Worm (Caenorhabditis elegans) whole organism, L4 larva: Measurements from ENCODE around the gene F15A4.2.

ENCODE experiments used
- D1046.2 ChIP-seq: fragments of 200-800 bp; sonication (Bioruptor generic); IDR thresholded peaks from 2 replicates; pipeline ENCODE4 v1.3.6; 2022; ENCODE audit warnings: missing genetic modification characterization, missing compliant biosample characterization
- T26A8.4 ChIP-seq: fragments of 200-800 bp; sonication (Bioruptor generic); IDR thresholded peaks from 2 replicates; pipeline ENCODE4 v1.3.6; 2022; ENCODE audit warnings: missing genetic modification characterization, missing compliant biosample characterization
- Y48G9A.11 ChIP-seq: fragments of 200-800 bp; sonication (Bioruptor generic); IDR thresholded peaks from 2 replicates; pipeline ENCODE4 v1.3.6; 2022; ENCODE audit warnings: missing genetic modification reagents, missing genetic modification characterization, missing compliant biosample characterization
- Y5F2A.4 ChIP-seq: fragments of 200-800 bp; sonication (Bioruptor generic); optimal IDR thresholded peaks from 2 replicates; lab custom pipeline; 2018; ENCODE audit warnings: mild to moderate bottlenecking, missing genetic modification characterization, missing compliant biosample characterization
- Y75B8A.6 ChIP-seq: fragments of 200-800 bp; sonication (Bioruptor generic); IDR thresholded peaks from 2 replicates; pipeline ENCODE4 v1.3.6; 2022; ENCODE audit warnings: missing genetic modification reagents, missing genetic modification characterization, missing compliant biosample characterization
- ZK546.5 ChIP-seq, 2 experiments: sonication (generic microtip); optimal IDR thresholded peaks; 2 replicates each; lab custom pipeline; 2017; ENCODE audit warnings: missing biosample characterization in 2 of 2, missing genetic modification characterization in 2 of 2
- attf-4 ChIP-seq: sonication (generic microtip); optimal IDR thresholded peaks from 3 replicates; lab custom pipeline; 2017; ENCODE audit warnings: missing biosample characterization, missing genetic modification characterization
- ceh-32 ChIP-seq: sonication (generic microtip); optimal IDR thresholded peaks from 2 replicates; lab custom pipeline; 2016; ENCODE audit warnings: mild to moderate bottlenecking, missing genetic modification characterization, missing compliant biosample characterization; ENCODE audit not compliant: poor library complexity
- ctbp-1 ChIP-seq: fragments of 200-800 bp; sonication (Bioruptor generic); IDR thresholded peaks from 2 replicates; pipeline ENCODE4 v1.3.6; 2022; ENCODE audit warnings: missing genetic modification reagents, missing genetic modification characterization, missing compliant biosample characterization
- daf-19 ChIP-seq: fragments of 200-800 bp; sonication (Bioruptor generic); conservative IDR thresholded peaks from 2 replicates; pipeline ENCODE4 v1.3.6; 2022; ENCODE audit warnings: missing genetic modification characterization, missing compliant biosample characterization
- dmd-6 ChIP-seq: fragments of 200-800 bp; sonication (Bioruptor generic); IDR thresholded peaks from 2 replicates; pipeline ENCODE4 v1.3.6; 2022; ENCODE audit warnings: missing genetic modification reagents, missing genetic modification characterization, missing compliant biosample characterization
- dmd-8 ChIP-seq: fragments of 200-800 bp; sonication (Bioruptor generic); IDR thresholded peaks from 2 replicates; pipeline ENCODE4 v1.3.6; 2022; ENCODE audit warnings: missing genetic modification characterization, missing compliant biosample characterization
- dmd-9 ChIP-seq: fragments of 200-800 bp; sonication (Bioruptor generic); IDR thresholded peaks from 2 replicates; pipeline ENCODE4 v1.3.6; 2022; ENCODE audit warnings: missing genetic modification reagents, missing genetic modification characterization, missing compliant biosample characterization
- duxl-1 ChIP-seq: sonication (generic microtip); optimal IDR thresholded peaks from 2 replicates; lab custom pipeline; 2016; ENCODE audit warnings: mild to moderate bottlenecking, missing genetic modification characterization, moderate library complexity, missing compliant biosample characterization; ENCODE audit not compliant: poor library complexity
- dve-1 ChIP-seq: sonication (generic microtip); optimal IDR thresholded peaks from 2 replicates; lab custom pipeline; 2017; ENCODE audit warnings: antibody characterized with exemption, mild to moderate bottlenecking, missing genetic modification characterization, missing compliant biosample characterization; ENCODE audit not compliant: insufficient read depth
- fkh-10 ChIP-seq: fragments of 150-350 bp; optimal IDR thresholded peaks from 2 replicates; lab custom pipeline; 2014; ENCODE audit warnings: missing biosample characterization, missing genetic modification reagents, missing genetic modification characterization
- hif-1 ChIP-seq, 2 experiments: sonication (generic microtip); optimal IDR thresholded peaks; 2 replicates each; lab custom pipeline; 2016 to 2017; ENCODE audit warnings: missing compliant biosample characterization in 2 of 2, missing genetic modification characterization in 2 of 2, missing genetic modification reagents in 2 of 2, missing genotype in 2 of 2, mild to moderate bottlenecking in 1 of 2
- hmg-1.1 ChIP-seq: fragments of 200-800 bp; sonication (Bioruptor generic); IDR thresholded peaks from 2 replicates; pipeline ENCODE4 v1.3.6; 2022; ENCODE audit warnings: missing genetic modification reagents, missing genetic modification characterization, missing compliant biosample characterization
- jun-1 ChIP-seq: fragments of 150-350 bp; optimal IDR thresholded peaks from 2 replicates; lab custom pipeline; 2014; ENCODE audit warnings: missing biosample characterization, missing genetic modification reagents, missing genetic modification characterization
- lin-38 ChIP-seq: fragments of 200-800 bp; sonication (Bioruptor generic); IDR thresholded peaks from 2 replicates; pipeline ENCODE4 v1.3.6; 2022; ENCODE audit warnings: missing genetic modification reagents, missing genetic modification characterization, missing compliant biosample characterization
- madf-5 ChIP-seq, 2 experiments: fragments of 200-800 bp; sonication (Bioruptor generic); IDR thresholded peaks; 2 replicates each; pipeline ENCODE4 v1.3.6; 2022; ENCODE audit warnings: missing compliant biosample characterization in 2 of 2, missing genetic modification characterization in 2 of 2
- mxl-2 ChIP-seq: fragments of 200-800 bp; sonication (Bioruptor generic); conservative IDR thresholded peaks from 2 replicates; pipeline ENCODE4 v1.3.6; 2022; ENCODE audit warnings: missing genetic modification reagents, missing genetic modification characterization, missing compliant biosample characterization
- mxl-3 ChIP-seq: fragments of 200-800 bp; sonication (Bioruptor generic); optimal IDR thresholded peaks from 2 replicates; lab custom pipeline; 2018; ENCODE audit warnings: mild to moderate bottlenecking, missing genetic modification characterization, missing compliant biosample characterization
- nhr-10 ChIP-seq: fragments of 150-350 bp; optimal IDR thresholded peaks from 2 replicates; lab custom pipeline; 2014; ENCODE audit warnings: missing biosample characterization, missing genetic modification characterization
- nhr-102 ChIP-seq: sonication (generic microtip); optimal IDR thresholded peaks from 2 replicates; lab custom pipeline; 2016; ENCODE audit warnings: mild to moderate bottlenecking, missing genetic modification characterization, moderate library complexity, missing compliant biosample characterization
- nhr-111 ChIP-seq: fragments of 200-800 bp; sonication (Bioruptor generic); optimal IDR thresholded peaks from 2 replicates; lab custom pipeline; 2018; ENCODE audit warnings: mild to moderate bottlenecking, missing genetic modification characterization, missing compliant biosample characterization
- nhr-237 ChIP-seq: sonication (generic microtip); optimal IDR thresholded peaks from 2 replicates; lab custom pipeline; 2017; ENCODE audit warnings: missing biosample characterization, missing genetic modification characterization
- nhr-41 ChIP-seq: fragments of 200-800 bp; sonication (Bioruptor generic); IDR thresholded peaks from 2 replicates; pipeline ENCODE4 v1.3.6; 2022; ENCODE audit warnings: missing genetic modification reagents, missing genetic modification characterization, missing compliant biosample characterization
- nhr-48 ChIP-seq: sonication (generic microtip); optimal IDR thresholded peaks from 2 replicates; lab custom pipeline; 2016; ENCODE audit warnings: mild to moderate bottlenecking, missing genetic modification characterization, missing compliant biosample characterization
- nhr-77 ChIP-seq: fragments of 150-350 bp; optimal IDR thresholded peaks from 2 replicates; lab custom pipeline; 2014; ENCODE audit warnings: missing biosample characterization, missing genetic modification characterization
- pha-4 ChIP-seq, 2 experiments: fragments of 150-350 bp in 1 of 2; fragments of 200-800 bp in 1 of 2; sonication (Bioruptor generic) in 1 of 2; IDR thresholded peaks in 1 of 2; optimal IDR thresholded peaks in 1 of 2; 2 replicates each; pipeline versions ENCODE4 v1.3.6 to Lab custom; 2014 to 2022; ENCODE audit warnings: missing genetic modification characterization in 2 of 2, missing genetic modification reagents in 2 of 2, missing biosample characterization in 1 of 2, missing compliant biosample characterization in 1 of 2
- pqm-1 ChIP-seq: sonication (generic microtip); optimal IDR thresholded peaks from 2 replicates; lab custom pipeline; 2017; ENCODE audit warnings: missing biosample characterization, missing genetic modification characterization
- saeg-2 ChIP-seq: fragments of 200-800 bp; sonication (Bioruptor generic); IDR thresholded peaks from 2 replicates; pipeline ENCODE4 v1.3.6; 2022; ENCODE audit warnings: missing genetic modification reagents, missing genetic modification characterization, missing compliant biosample characterization
- skn-1 ChIP-seq: fragments of 150-350 bp; optimal IDR thresholded peaks from 2 replicates; lab custom pipeline; 2014; ENCODE audit warnings: missing biosample characterization, missing genetic modification characterization
- spr-3 ChIP-seq: fragments of 200-800 bp; sonication (Bioruptor generic); optimal IDR thresholded peaks from 2 replicates; lab custom pipeline; 2018; ENCODE audit warnings: mild to moderate bottlenecking, missing genetic modification characterization, missing compliant biosample characterization
- tra-1 ChIP-seq: fragments of 200-800 bp; sonication (Bioruptor generic); IDR thresholded peaks from 2 replicates; pipeline ENCODE4 v1.3.6; 2022; ENCODE audit warnings: missing genetic modification reagents, missing genetic modification characterization, missing compliant biosample characterization
- unc-130 ChIP-seq: sonication (generic microtip); optimal IDR thresholded peaks from 2 replicates; lab custom pipeline; 2016; ENCODE audit warnings: missing genetic modification reagents, missing genetic modification characterization, missing compliant biosample characterization
- unc-62 ChIP-seq, 3 experiments: fragments of 150-350 bp in 1 of 3; sonication (generic microtip); optimal IDR thresholded peaks in 2 of 3; peaks in 1 of 3; 1 replicate in 1 of 3; 2 replicates in 2 of 3; lab custom pipeline; 2014 to 2017; ENCODE audit warnings: missing biosample characterization in 3 of 3, missing genetic modification characterization in 3 of 3, missing genetic modification reagents in 3 of 3, missing genotype in 1 of 3
- vab-7 ChIP-seq: fragments of 200-800 bp; sonication (Bioruptor generic); IDR thresholded peaks from 2 replicates; pipeline ENCODE4 v1.3.6; 2022; ENCODE audit warnings: missing genetic modification reagents, missing genetic modification characterization, missing compliant biosample characterization
- zip-2 ChIP-seq: fragments of 150-350 bp; optimal IDR thresholded peaks from 2 replicates; lab custom pipeline; 2014; ENCODE audit warnings: missing biosample characterization, missing genetic modification characterization

Gene F15A4.2

ce11 chrII:12462244-12462643, at the start of gene F15A4.2:
TSS of gene F15A4.2 (plus strand) at chrII:12462544.
- no peak for TF ChIP-seq nhr-111
- no peak for TF ChIP-seq tra-1
- TF ChIP-seq Y48G9A.11 (GFP tag; lab: Robert Waterston, UW) = no peak
- TF ChIP-seq pha-4 (GFP tag; IDR thresholded peaks at IDR 0.05; lab: Robert Waterston, UW) = no peak
- no peak for TF ChIP-seq pha-4 (tag; optimal IDR thresholded peaks at IDR 0.05; lab: Kevin White, UChicago)
- TF ChIP-seq nhr-237 (tag; lab: Kevin White, UChicago) = no peak
- TF ChIP-seq nhr-48 (tag; lab: Kevin White, UChicago) = no peak
- no peak for TF ChIP-seq nhr-102 (tag; lab: Kevin White, UChicago)
- TF ChIP-seq mxl-2 = no peak
- no peak for TF ChIP-seq hif-1 (tag; optimal IDR thresholded peaks at IDR 0.05; lab: Kevin White, UChicago)
- TF ChIP-seq D1046.2 (GFP tag; lab: Robert Waterston, UW) = no peak
- TF ChIP-seq skn-1 (tag; lab: Kevin White, UChicago) = no peak
- TF ChIP-seq mxl-3 (GFP tag; lab: Kevin White, UChicago) = no peak

ce11 chrII:12414805-12415204, 47.5 kb upstream of the F15A4.2 start, which contains the start of gene Y57A10C.11:
TSS of gene Y57A10C.11 (minus strand) at chrII:12414905.
- no peak for TF ChIP-seq Y5F2A.4 (GFP tag; lab: Kevin White, UChicago)
- no peak for TF ChIP-seq unc-130 (GFP tag; lab: Kevin White, UChicago)
- peak in 1 of 2 experiments; percentile 74 for TF ChIP-seq unc-62 (GFP tag; optimal IDR thresholded peaks at IDR 0.05 in 1 of 2; lab: Kevin White, UChicago)
- TF ChIP-seq unc-62 (tag; optimal IDR thresholded peaks at IDR 0.05; lab: Kevin White, UChicago) = no peak
- no peak for TF ChIP-seq pqm-1

ce11 chrII:12417514-12417913, 44.8 kb upstream of the F15A4.2 start, which contains the start of gene sre-27:
TSS of gene sre-27 (minus strand) at chrII:12417614.
- TF ChIP-seq dmd-8 (GFP tag; lab: Robert Waterston, UW) = no peak
- TF ChIP-seq spr-3 (GFP tag; lab: Kevin White, UChicago) = no peak
- TF ChIP-seq daf-19 (GFP tag; lab: Robert Waterston, UW) = no peak
- TF ChIP-seq hif-1 (tag; optimal IDR thresholded peaks at IDR 0.05; lab: Kevin White, UChicago) = no peak
- TF ChIP-seq ceh-32 (tag; lab: Kevin White, UChicago) = no peak
- TF ChIP-seq mxl-3 (GFP tag; lab: Kevin White, UChicago) = no peak
- no peak for TF ChIP-seq madf-5 (GFP tag; IDR thresholded peaks at IDR 0.05; lab: Robert Waterston, UW)
- TF ChIP-seq ctbp-1 (GFP tag; lab: Robert Waterston, UW) = no peak
- no peak for TF ChIP-seq ZK546.5 (tag; optimal IDR thresholded peaks at IDR 0.05; lab: Kevin White, UChicago)
- no peak for TF ChIP-seq dve-1 (tag; lab: Kevin White, UChicago)
- no peak for TF ChIP-seq saeg-2 (GFP tag; lab: Robert Waterston, UW)
- TF ChIP-seq T26A8.4 (GFP tag; lab: Robert Waterston, UW) = no peak
- TF ChIP-seq zip-2 (tag; lab: Kevin White, UChicago) = no peak
- TF ChIP-seq duxl-1 (tag; lab: Kevin White, UChicago) = no peak
- TF ChIP-seq dmd-9 = no peak

- TF ChIP-seq jun-1 (tag; lab: Kevin White, UChicago) = no peak
- no peak for TF ChIP-seq nhr-41 (GFP tag; lab: Robert Waterston, UW)
- TF ChIP-seq attf-4 = no peak
- TF ChIP-seq hmg-1.1 (GFP tag; lab: Robert Waterston, UW) = no peak
- TF ChIP-seq nhr-10 (tag; lab: Kevin White, UChicago) = no peak
- no peak for TF ChIP-seq ZK546.5 (tag; optimal IDR thresholded peaks at IDR 0.05; lab: Kevin White, UChicago)
- no peak for TF ChIP-seq fkh-10 (GFP tag; lab: Kevin White, UChicago)
- no peak for TF ChIP-seq dmd-6 (GFP tag; lab: Robert Waterston, UW)
- TF ChIP-seq Y75B8A.6 = no peak
- TF ChIP-seq vab-7 (GFP tag; lab: Robert Waterston, UW) = no peak
- no peak for TF ChIP-seq nhr-111
- no peak for TF ChIP-seq zip-2 (tag; lab: Kevin White, UChicago)
- no peak for TF ChIP-seq lin-38
- TF ChIP-seq nhr-77 (tag; lab: Kevin White, UChicago) = no peak
- TF ChIP-seq saeg-2 (GFP tag; lab: Robert Waterston, UW) = no peak
Observed at ce11 chrII:12417996-12418395, 44.3 kb upstream of the F15A4.2 start.
